Worm (Caenorhabditis elegans): ENCODE measurements around the gene syf-2.

Gene syf-2

ce11 chrIII:7154526-7154925, 7.4 kb downstream of the syf-2 start:
- TF ChIP-seq lsy-2 (tag; optimal IDR thresholded peaks at IDR 0.05), result no peak
- peak; percentile 13 for TF ChIP-seq ces-1 (GFP tag; optimal IDR thresholded peaks at IDR 0.05)
- no peak for TF ChIP-seq lin-13 (tag; optimal IDR thresholded peaks at IDR 0.05)
- no peak for TF ChIP-seq sem-2 (GFP tag; optimal IDR thresholded peaks at IDR 0.05)
- no peak for TF ChIP-seq nhr-2 (tag; optimal IDR thresholded peaks at IDR 0.05)
- TF ChIP-seq drap-1 (GFP tag; optimal IDR thresholded peaks at IDR 0.05), result no peak
- no peak for TF ChIP-seq unc-39 (tag; optimal IDR thresholded peaks at IDR 0.05)

DNA sequence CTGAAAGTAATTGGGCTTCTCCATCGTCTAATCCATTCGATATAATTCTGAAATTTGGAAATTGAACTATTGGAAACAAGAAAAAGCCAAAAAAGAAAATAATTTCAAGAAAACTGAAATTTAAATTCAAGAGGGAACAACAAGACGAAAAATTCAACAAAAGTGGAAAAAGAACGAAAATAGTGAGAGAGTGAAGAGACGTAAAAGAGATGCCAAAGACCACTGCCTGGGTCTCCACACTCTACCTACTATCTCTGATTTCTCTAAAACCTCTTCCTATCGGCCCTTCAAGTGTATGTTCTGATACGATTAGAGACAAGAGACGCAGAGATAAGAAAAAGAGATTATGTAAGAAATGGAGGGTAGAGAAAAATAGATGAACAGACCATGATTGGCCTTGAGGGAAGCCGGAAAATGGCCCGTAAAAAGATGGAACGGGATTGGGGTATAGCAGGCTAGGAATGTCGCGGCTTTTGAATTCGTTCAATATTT, 8.1 kb downstream of the syf-2 start, which contains the start of gene ogt-1:
ogt-1 (minus strand) TSS at position 51 of the 492 bp plus-strand sequence.
- TF ChIP-seq bed-3 (GFP tag; optimal IDR thresholded peaks at IDR 0.05), result no peak
- TF ChIP-seq lin-32 (GFP tag; optimal IDR thresholded peaks at IDR 0.05), result no peak
- peak; percentile 87 for TF ChIP-seq nhr-237 (tag; optimal IDR thresholded peaks at IDR 0.05)
- no peak for TF ChIP-seq cnd-1 (tag; optimal IDR thresholded peaks at IDR 0.05)
- TF ChIP-seq nhr-28 (tag; optimal IDR thresholded peaks at IDR 0.05), result no peak
- no peak for TF ChIP-seq flh-1 (GFP tag; optimal IDR thresholded peaks at IDR 0.05)
- no peak for TF ChIP-seq ceh-43 (GFP tag; optimal IDR thresholded peaks at IDR 0.05)
- peak; percentile 99 for TF ChIP-seq ces-1 (GFP tag; optimal IDR thresholded peaks at IDR 0.05)
- TF ChIP-seq unc-39 (tag; optimal IDR thresholded peaks at IDR 0.05), result no peak
- TF ChIP-seq ztf-11 (tag; optimal IDR thresholded peaks at IDR 0.05), result no peak
- TF ChIP-seq hlh-1 (tag; optimal IDR thresholded peaks at IDR 0.05), result peak; percentile 42
- peak; percentile 57 for TF ChIP-seq pha-4 (tag; optimal IDR thresholded peaks at IDR 0.05)
- no peak for TF ChIP-seq snpc-4 (tag; optimal IDR thresholded peaks at IDR 0.05)
- no peak for TF ChIP-seq sem-2 (GFP tag; optimal IDR thresholded peaks at IDR 0.05)
- peak; percentile 68 for TF ChIP-seq elt-3 (tag; optimal IDR thresholded peaks at IDR 0.05)
- TF ChIP-seq drap-1 (GFP tag; optimal IDR thresholded peaks at IDR 0.05), result no peak
- peak; percentile 69 for TF ChIP-seq unc-120 (tag; optimal IDR thresholded peaks at IDR 0.05; ENCODE audit: poor library complexity, severe bottlenecking)
- TF ChIP-seq nhr-76 (tag; optimal IDR thresholded peaks at IDR 0.05), result no peak
- TF ChIP-seq unc-62 (GFP tag; optimal IDR thresholded peaks at IDR 0.05), result peak; percentile 76
- no peak for TF ChIP-seq mab-5 (tag; optimal IDR thresholded peaks at IDR 0.05)
- no peak for TF ChIP-seq elt-1 (tag; optimal IDR thresholded peaks at IDR 0.05; ENCODE audit: borderline replicate concordance, insufficient read depth)
- peak; percentile 79 for TF ChIP-seq lsy-2 (tag; optimal IDR thresholded peaks at IDR 0.05)
- peak; percentile 31 for TF ChIP-seq nhr-2 (tag; optimal IDR thresholded peaks at IDR 0.05)
- TF ChIP-seq tbx-8 (GFP tag; optimal IDR thresholded peaks at IDR 0.05), result no peak
- peak; percentile 42 for TF ChIP-seq ceh-39 (tag; optimal IDR thresholded peaks at IDR 0.05)
- TF ChIP-seq M03D4.4 (tag; optimal IDR thresholded peaks at IDR 0.05), result no peak
- no peak for TF ChIP-seq nhr-12 (tag; optimal IDR thresholded peaks at IDR 0.05)
- no peak for TF ChIP-seq zip-8 (tag; optimal IDR thresholded peaks at IDR 0.05)
- no peak for TF ChIP-seq ceh-83 (GFP tag; optimal IDR thresholded peaks at IDR 0.05)
- TF ChIP-seq sptf-1 (tag; optimal IDR thresholded peaks at IDR 0.05), result peak; percentile 9
- no peak for TF ChIP-seq mep-1 (tag; optimal IDR thresholded peaks at IDR 0.05)
- TF ChIP-seq ham-2 (GFP tag; optimal IDR thresholded peaks at IDR 0.05), result peak; percentile 80
- TF ChIP-seq mls-2 (tag; optimal IDR thresholded peaks at IDR 0.05), result no peak
- TF ChIP-seq lin-13 (tag; optimal IDR thresholded peaks at IDR 0.05), result no peak
- no peak for TF ChIP-seq blmp-1 (tag; optimal IDR thresholded peaks at IDR 0.05)

DNA sequence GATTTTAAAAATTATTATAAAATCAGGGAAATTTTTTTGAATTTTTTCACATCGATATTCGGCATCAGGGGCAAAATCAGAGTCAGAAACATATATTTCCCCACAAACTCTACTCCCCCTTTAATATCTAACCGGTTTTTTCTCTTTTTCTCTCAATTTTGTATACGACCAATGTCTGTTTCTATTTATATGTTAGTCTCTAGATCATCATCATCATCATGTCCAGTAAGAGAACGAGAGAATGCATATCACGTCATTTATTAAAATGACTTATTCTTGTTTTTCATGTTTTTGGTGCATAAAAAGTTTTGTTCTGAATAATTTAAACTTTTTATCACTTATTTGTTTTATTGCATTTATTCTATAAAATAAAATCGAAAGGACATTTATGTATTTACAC, 9.3 kb downstream of the syf-2 start:
- TF ChIP-seq unc-62 (GFP tag; optimal IDR thresholded peaks at IDR 0.05) (no peak), ceh-83 (GFP tag; optimal IDR thresholded peaks at IDR 0.05) (no peak), unc-39 (tag; optimal IDR thresholded peaks at IDR 0.05) (no peak), nhr-76 (tag; optimal IDR thresholded peaks at IDR 0.05) (no peak), mep-1 (tag; optimal IDR thresholded peaks at IDR 0.05) (no peak), pha-4 (tag; optimal IDR thresholded peaks at IDR 0.05) (no peak), ztf-11 (tag; optimal IDR thresholded peaks at IDR 0.05) (no peak), lsy-2 (tag; optimal IDR thresholded peaks at IDR 0.05) (no peak), sptf-1 (tag; optimal IDR thresholded peaks at IDR 0.05) (no peak), sem-2 (GFP tag; optimal IDR thresholded peaks at IDR 0.05) (no peak), zip-8 (tag; optimal IDR thresholded peaks at IDR 0.05) (no peak)

DNA sequence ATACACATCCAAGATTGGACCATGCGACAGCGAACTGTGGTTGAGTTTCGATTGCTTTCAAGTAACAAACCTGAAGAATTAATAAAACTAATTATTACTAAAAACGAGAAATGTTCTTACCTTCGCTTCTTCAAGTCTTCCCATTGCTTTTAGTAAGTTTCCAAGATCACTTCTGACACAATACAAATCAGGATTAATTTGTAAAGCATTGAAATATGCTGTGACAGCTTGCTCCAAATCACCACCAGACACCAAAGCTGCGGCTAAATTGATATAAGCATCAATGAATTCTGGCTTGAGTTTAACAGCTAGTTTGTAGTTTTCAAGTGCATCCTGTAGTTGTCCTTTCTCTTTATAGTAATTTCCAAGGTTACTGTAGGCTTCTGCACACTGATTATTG, 11.8 kb downstream of the syf-2 start:
- no peak for TF ChIP-seq nhr-12 (tag; optimal IDR thresholded peaks at IDR 0.05)
- TF ChIP-seq nhr-28 (tag; optimal IDR thresholded peaks at IDR 0.05), result no peak
- TF ChIP-seq sem-2 (GFP tag; optimal IDR thresholded peaks at IDR 0.05), result no peak
- TF ChIP-seq ceh-43 (GFP tag; optimal IDR thresholded peaks at IDR 0.05), result no peak
- no peak for TF ChIP-seq bed-3 (GFP tag; optimal IDR thresholded peaks at IDR 0.05)
- no peak for TF ChIP-seq ces-1 (GFP tag; optimal IDR thresholded peaks at IDR 0.05)

All from whole organism, mixed stage, embryonic.